Worm (Caenorhabditis elegans): ENCODE measurements around the gene msp-78.
A peak's percentile ranks its signal among the peaks of the same experiment; 100 is the strongest.

msp-78 gene

DNA sequence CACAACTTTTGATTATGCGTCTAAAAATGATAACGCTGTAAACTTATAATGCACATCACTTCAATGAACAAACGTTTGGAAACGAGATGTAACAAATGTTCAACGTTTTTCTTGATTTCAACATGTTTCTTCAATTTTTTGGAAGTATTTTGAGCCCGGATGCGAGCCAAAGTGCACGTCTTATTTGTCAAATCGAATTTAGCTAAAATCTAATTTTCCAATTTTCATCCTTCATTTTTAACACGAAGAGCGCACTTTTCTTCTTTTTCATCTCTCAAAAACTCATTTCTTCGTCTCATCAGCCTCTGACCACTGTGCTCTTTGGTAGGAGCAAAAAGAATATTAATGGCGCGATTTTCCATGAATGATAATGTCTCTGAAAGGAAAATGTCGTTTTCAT, 28.5 kb downstream of the msp-78 start:
- no peak for TF ChIP-seq crh-2 (tag; optimal IDR thresholded peaks at IDR 0.05)
- TF ChIP-seq C34F6.9 (tag; optimal IDR thresholded peaks at IDR 0.05), result peak; percentile 17
- TF ChIP-seq sma-9 (GFP tag; optimal IDR thresholded peaks at IDR 0.05), result peak; percentile 17
- no peak for TF ChIP-seq sma-9 (tag; optimal IDR thresholded peaks at IDR 0.05)

ce11 chrIV:9799129-9799528, 29.3 kb downstream of the msp-78 start, which contains the start of gene fat-4:
Gene fat-4 (plus strand): TSS chrIV:9799429.
- TF ChIP-seq F13H6.1 (tag; optimal IDR thresholded peaks at IDR 0.05) (no peak), sma-3 (GFP tag; optimal IDR thresholded peaks at IDR 0.05) (no peak), elt-3 (tag; optimal IDR thresholded peaks at IDR 0.05) (no peak), snpc-4 (tag; optimal IDR thresholded peaks at IDR 0.05) (no peak), gmeb-1 (tag; optimal IDR thresholded peaks at IDR 0.05) (no peak), sem-4 (tag; optimal IDR thresholded peaks at IDR 0.05) (no peak), lin-11 (tag; optimal IDR thresholded peaks at IDR 0.05) (no peak), ztf-11 (tag; optimal IDR thresholded peaks at IDR 0.05) (no peak), mbf-1 (tag; optimal IDR thresholded peaks at IDR 0.05) (no peak), unc-39 (tag; optimal IDR thresholded peaks at IDR 0.05) (no peak), ztf-4 (tag; optimal IDR thresholded peaks at IDR 0.05) (no peak)

- TF ChIP-seq sma-9 (GFP tag; optimal IDR thresholded peaks at IDR 0.05) (peak; percentile 14), sma-9 (tag; optimal IDR thresholded peaks at IDR 0.05) (no peak), ceh-82 (tag; optimal IDR thresholded peaks at IDR 0.05) (no peak)
These were observed 29.8 kb downstream of the msp-78 start for ce11 chrIV:9799664-9800063.

DNA sequence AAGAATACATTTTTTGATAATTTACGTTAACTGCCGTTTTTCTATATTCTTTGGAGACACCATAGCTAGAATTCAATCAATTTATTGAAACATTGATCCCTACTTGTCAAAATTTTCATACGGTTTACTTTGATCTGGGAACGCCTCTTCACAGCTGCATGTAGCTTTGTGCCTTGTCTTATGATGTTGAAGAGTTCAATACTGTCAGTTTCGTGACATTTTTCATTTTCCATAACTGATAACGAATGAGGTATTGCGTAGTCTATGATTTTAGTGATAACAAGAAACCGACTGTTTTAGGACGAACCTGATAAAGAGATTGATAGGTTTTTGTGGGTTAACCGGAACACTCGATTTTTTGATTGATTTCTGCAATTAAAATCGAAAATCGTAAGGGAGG, 31.6 kb downstream of the msp-78 start:
- no peak for TF ChIP-seq nhr-10 (tag; optimal IDR thresholded peaks at IDR 0.05)
- TF ChIP-seq F13H6.1 (tag; optimal IDR thresholded peaks at IDR 0.05), result peak; percentile 25
- no peak for TF ChIP-seq ama-1 (optimal IDR thresholded peaks at IDR 0.05)
- no peak for TF ChIP-seq mdl-1 (tag; optimal IDR thresholded peaks at IDR 0.05)
- TF ChIP-seq zag-1 (tag; optimal IDR thresholded peaks at IDR 0.05), result no peak
- no peak for TF ChIP-seq lsy-2 (tag; optimal IDR thresholded peaks at IDR 0.05)
- peak; percentile 78 for TF ChIP-seq crh-2 (tag; optimal IDR thresholded peaks at IDR 0.05)
- TF ChIP-seq sma-9 (GFP tag; optimal IDR thresholded peaks at IDR 0.05), result peak; percentile 83
- TF ChIP-seq sma-9 (tag; optimal IDR thresholded peaks at IDR 0.05), result no peak
- no peak for TF ChIP-seq nhr-21 (tag; optimal IDR thresholded peaks at IDR 0.05)
- no peak for TF ChIP-seq nhr-23 (tag; optimal IDR thresholded peaks at IDR 0.05)
- TF ChIP-seq unc-39 (tag; optimal IDR thresholded peaks at IDR 0.05), result no peak
- TF ChIP-seq nhr-6 (tag; optimal IDR thresholded peaks at IDR 0.05), result no peak
- TF ChIP-seq peb-1 (tag; optimal IDR thresholded peaks at IDR 0.05), result no peak
- peak; percentile 24 for TF ChIP-seq sma-3 (GFP tag; optimal IDR thresholded peaks at IDR 0.05)
- no peak for TF ChIP-seq dmd-4 (tag; optimal IDR thresholded peaks at IDR 0.05)
- peak; percentile 21 for TF ChIP-seq nhr-129 (tag; optimal IDR thresholded peaks at IDR 0.05)
- no peak for TF ChIP-seq alr-1 (tag; optimal IDR thresholded peaks at IDR 0.05)
- no peak for TF ChIP-seq unc-55 (GFP tag; optimal IDR thresholded peaks at IDR 0.05)
- TF ChIP-seq fos-1 (tag; optimal IDR thresholded peaks at IDR 0.05), result peak; percentile 91
- peak; percentile 34 for TF ChIP-seq blmp-1 (tag; optimal IDR thresholded peaks at IDR 0.05; ENCODE audit: insufficient read depth)
- peak; percentile 48 for TF ChIP-seq gmeb-1 (tag; optimal IDR thresholded peaks at IDR 0.05)
- no peak for TF ChIP-seq C34F6.9 (tag; optimal IDR thresholded peaks at IDR 0.05)
- no peak for TF ChIP-seq nhr-11 (tag; optimal IDR thresholded peaks at IDR 0.05)
- TF ChIP-seq lin-13 (GFP tag; optimal IDR thresholded peaks at IDR 0.05), result no peak
- TF ChIP-seq lin-39 (tag; optimal IDR thresholded peaks at IDR 0.05), result no peak
- no peak for TF ChIP-seq ztf-1 (GFP tag; conservative IDR thresholded peaks at IDR 0.05)

DNA sequence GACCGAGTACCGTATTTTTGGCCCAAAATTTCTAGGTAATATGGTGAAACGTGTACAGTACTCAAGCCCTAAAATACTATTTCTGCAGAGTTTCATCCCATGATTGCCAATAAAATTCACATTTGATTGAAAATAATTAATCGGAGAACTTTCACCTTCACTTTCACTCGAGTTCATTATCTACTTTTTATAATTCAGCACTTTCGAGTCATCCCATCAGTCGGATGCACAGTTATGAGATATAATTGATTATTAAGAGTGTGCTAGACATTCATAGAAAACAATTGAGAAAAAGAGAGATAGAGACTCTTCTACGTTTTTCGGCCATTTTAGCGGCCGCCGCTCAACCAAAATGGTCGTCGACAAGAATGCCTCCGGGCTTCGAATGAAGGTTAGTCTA, 32.9 kb downstream of the msp-78 start, which contains the start of gene fat-3:
TSS of gene fat-3 (plus strand) at position 313 of the 400 bp plus-strand sequence.
- TF ChIP-seq sma-3 (GFP tag; optimal IDR thresholded peaks at IDR 0.05) (no peak), nhr-11 (tag; optimal IDR thresholded peaks at IDR 0.05) (no peak), ztf-11 (tag; optimal IDR thresholded peaks at IDR 0.05) (no peak), unc-39 (tag; optimal IDR thresholded peaks at IDR 0.05) (no peak), C34F6.9 (tag; optimal IDR thresholded peaks at IDR 0.05) (peak; percentile 30), ztf-1 (GFP tag; conservative IDR thresholded peaks at IDR 0.05) (no peak), sma-9 (GFP tag; optimal IDR thresholded peaks at IDR 0.05) (peak; percentile 62), sma-9 (tag; optimal IDR thresholded peaks at IDR 0.05) (no peak), mbf-1 (tag; optimal IDR thresholded peaks at IDR 0.05) (no peak), nhr-77 (tag; optimal IDR thresholded peaks at IDR 0.05) (no peak), blmp-1 (tag; optimal IDR thresholded peaks at IDR 0.05; ENCODE audit: insufficient read depth) (peak; percentile 91), lin-13 (GFP tag; optimal IDR thresholded peaks at IDR 0.05) (no peak), F13H6.1 (tag; optimal IDR thresholded peaks at IDR 0.05) (peak; percentile 1), peb-1 (tag; optimal IDR thresholded peaks at IDR 0.05) (no peak), ZK546.5 (tag; optimal IDR thresholded peaks at IDR 0.05) (no peak), fos-1 (tag; optimal IDR thresholded peaks at IDR 0.05) (peak; percentile 72), snpc-4 (tag; optimal IDR thresholded peaks at IDR 0.05) (no peak), lsy-2 (tag; optimal IDR thresholded peaks at IDR 0.05) (peak in 1 of 2 experiments; percentile 24), crh-2 (tag; optimal IDR thresholded peaks at IDR 0.05) (peak; percentile 33), R02D3.7 (tag; optimal IDR thresholded peaks at IDR 0.05) (no peak)
